Fruit fly (Drosophila melanogaster) whole organism, embryonic: ENCODE data around the gene nmo.

Experiments used
- Atf3 ChIP-seq: fragments of 200-800 bp; sonication (Bioruptor generic); optimal IDR thresholded peaks from 3 replicates; lab custom pipeline; 2016; ENCODE audit warnings: missing biosample characterization, missing genetic modification characterization
- BtbVII ChIP-seq: fragments of 200-800 bp; sonication (Bioruptor generic); optimal IDR thresholded peaks from 3 replicates; lab custom pipeline; 2017; ENCODE audit warnings: missing biosample characterization, mild to moderate bottlenecking, missing genetic modification characterization
- CG10565 ChIP-seq: fragments of 200-800 bp; sonication (Bioruptor generic); optimal IDR thresholded peaks from 3 replicates; lab custom pipeline; 2016; ENCODE audit warnings: missing biosample characterization, mild to moderate bottlenecking, missing genetic modification characterization
- CG17361 ChIP-seq: fragments of 200-800 bp; sonication (Bioruptor generic); IDR thresholded peaks from 3 replicates; pipeline ENCODE4 v1.3.6; 2022; ENCODE audit warnings: missing biosample characterization, missing genetic modification characterization
- CG17385 ChIP-seq: fragments of 200-800 bp; sonication (Bioruptor generic); optimal IDR thresholded peaks from 3 replicates; lab custom pipeline; 2018; ENCODE audit warnings: missing biosample characterization, mild to moderate bottlenecking, missing genetic modification characterization
- CG17829 ChIP-seq: fragments of 200-800 bp; optimal IDR thresholded peaks from 2 replicates; lab custom pipeline; 2019; ENCODE audit warnings: missing biosample characterization, mild to moderate bottlenecking, missing genetic modification characterization, moderate library complexity
- CG18764 ChIP-seq: fragments of 200-800 bp; sonication (Bioruptor generic); optimal IDR thresholded peaks from 3 replicates; lab custom pipeline; 2016; ENCODE audit warnings: missing biosample characterization, missing genetic modification characterization
- CG2129 ChIP-seq: fragments of 200-800 bp; sonication (Bioruptor generic); IDR thresholded peaks from 2 replicates; pipeline ENCODE4 v1.3.6; 2022; ENCODE audit warnings: missing biosample characterization, missing genetic modification characterization; ENCODE audit not compliant: partially characterized antibody
- CG2712 ChIP-seq: fragments of 200-800 bp; optimal IDR thresholded peaks from 3 replicates; lab custom pipeline; 2019; ENCODE audit warnings: missing biosample characterization, mild to moderate bottlenecking, missing genetic modification characterization, moderate library complexity
- CG3995 ChIP-seq: fragments of 200-800 bp; sonication (Bioruptor generic); optimal IDR thresholded peaks from 3 replicates; lab custom pipeline; 2016; ENCODE audit warnings: missing biosample characterization, missing genetic modification characterization
- CG4820 ChIP-seq: fragments of 200-800 bp; sonication (Bioruptor generic); optimal IDR thresholded peaks from 3 replicates; lab custom pipeline; 2016; ENCODE audit warnings: missing biosample characterization, missing genetic modification characterization
- CG5953 ChIP-seq: fragments of 200-800 bp; sonication (Bioruptor generic); IDR thresholded peaks from 2 replicates; pipeline ENCODE4 v1.3.6; 2022; ENCODE audit warnings: missing biosample characterization, missing genetic modification characterization
- CG6683 ChIP-seq: fragments of 200-800 bp; sonication (Bioruptor generic); optimal IDR thresholded peaks from 2 replicates; lab custom pipeline; 2017; ENCODE audit warnings: missing biosample characterization, mild to moderate bottlenecking, missing genetic modification characterization, missing genetic modification reagents
- CG6854 ChIP-seq: fragments of 200-800 bp; sonication (Bioruptor generic); optimal IDR thresholded peaks from 3 replicates; lab custom pipeline; 2017; ENCODE audit warnings: missing biosample characterization, mild to moderate bottlenecking, missing genetic modification characterization
- CG7745 ChIP-seq: fragments of 200-800 bp; sonication (Bioruptor generic); optimal IDR thresholded peaks from 2 replicates; lab custom pipeline; 2018; ENCODE audit warnings: missing biosample characterization, mild to moderate bottlenecking, missing genetic modification characterization, moderate library complexity
- CG7987 ChIP-seq: fragments of 200-800 bp; sonication (Bioruptor generic); optimal IDR thresholded peaks from 2 replicates; lab custom pipeline; 2018; ENCODE audit warnings: missing biosample characterization, mild to moderate bottlenecking, missing genetic modification characterization, moderate library complexity
- CG8944 ChIP-seq: fragments of 200-800 bp; sonication (Bioruptor generic); optimal IDR thresholded peaks from 3 replicates; lab custom pipeline; 2016; ENCODE audit warnings: missing biosample characterization, missing genetic modification characterization
- D19A ChIP-seq: fragments of 200-800 bp; optimal IDR thresholded peaks from 3 replicates; lab custom pipeline; 2019; ENCODE audit warnings: missing biosample characterization, mild to moderate bottlenecking, missing genetic modification characterization, moderate library complexity
- Hmr ChIP-seq: fragments of 200-800 bp; sonication (Bioruptor generic); optimal IDR thresholded peaks from 3 replicates; lab custom pipeline; 2017; ENCODE audit warnings: mild to moderate bottlenecking, missing biosample characterization, missing genetic modification reagents, missing genetic modification characterization
- Hmx ChIP-seq: fragments of 200-800 bp; sonication (Bioruptor generic); optimal IDR thresholded peaks from 2 replicates; lab custom pipeline; 2016; ENCODE audit warnings: missing biosample characterization, missing genetic modification characterization
- Mrtf ChIP-seq: fragments of 200-800 bp; sonication (Bioruptor generic); IDR thresholded peaks from 3 replicates; pipeline ENCODE4 v1.3.6; 2022; ENCODE audit warnings: missing biosample characterization, missing genetic modification characterization
- Neu2 ChIP-seq: fragments of 200-800 bp; sonication (Bioruptor generic); optimal IDR thresholded peaks from 3 replicates; lab custom pipeline; 2016; ENCODE audit warnings: missing biosample characterization, missing genetic modification characterization, borderline replicate concordance
- Nf-YB ChIP-seq: fragments of 200-800 bp; sonication (Bioruptor generic); optimal IDR thresholded peaks from 3 replicates; lab custom pipeline; 2019; ENCODE audit warnings: missing biosample characterization, mild to moderate bottlenecking, missing genetic modification characterization, moderate library complexity
- Pdp1 ChIP-seq, 2 experiments: fragments of 200-800 bp; sonication (Bioruptor generic); optimal IDR thresholded peaks; 3 replicates each; lab custom pipeline; 2016; ENCODE audit warnings: missing biosample characterization in 2 of 2, missing genetic modification characterization in 2 of 2, mild to moderate bottlenecking in 1 of 2, moderate library complexity in 1 of 2
- Ptx1 ChIP-seq: fragments of 200-800 bp; sonication (Bioruptor generic); IDR thresholded peaks from 2 replicates; pipeline ENCODE4 v1.3.6; 2022; ENCODE audit warnings: missing biosample characterization, missing genetic modification characterization
- Ravus ChIP-seq: fragments of 200-800 bp; sonication (Bioruptor generic); IDR thresholded peaks from 2 replicates; pipeline ENCODE4 v1.3.6; 2022; ENCODE audit warnings: missing biosample characterization, missing genetic modification characterization
- Sox102F ChIP-seq: fragments of 200-800 bp; sonication (Bioruptor generic); optimal IDR thresholded peaks from 2 replicates; lab custom pipeline; 2018; ENCODE audit warnings: missing biosample characterization, mild to moderate bottlenecking, missing genetic modification characterization, moderate library complexity
- Tbp ChIP-seq: fragments of >200 bp; optimal IDR thresholded peaks from 2 replicates; lab custom pipeline; 2018; ENCODE audit warnings: missing biosample characterization, missing genetic modification characterization
- Xbp1 ChIP-seq: fragments of 200-800 bp; sonication (Bioruptor generic); optimal IDR thresholded peaks from 3 replicates; lab custom pipeline; 2016; ENCODE audit warnings: missing biosample characterization, mild to moderate bottlenecking, missing genetic modification characterization
- amos ChIP-seq: fragments of 200-800 bp; sonication (Bioruptor generic); IDR thresholded peaks from 2 replicates; pipeline ENCODE4 v1.3.6; 2022; ENCODE audit warnings: missing biosample characterization, missing genetic modification characterization; ENCODE audit not compliant: partially characterized antibody
- chinmo ChIP-seq: fragments of 200-800 bp; sonication (Bioruptor generic); IDR thresholded peaks from 4 replicates; pipeline ENCODE4 v1.3.6; 2022; ENCODE audit warnings: missing biosample characterization, missing genetic modification characterization; ENCODE audit not compliant: partially characterized antibody
- corto ChIP-seq: fragments of 200-800 bp; sonication (Bioruptor generic); optimal IDR thresholded peaks from 2 replicates; lab custom pipeline; 2016; ENCODE audit warnings: missing biosample characterization, mild to moderate bottlenecking, missing genetic modification characterization, moderate library complexity
- croc ChIP-seq: fragments of 200-800 bp; sonication (Bioruptor generic); conservative IDR thresholded peaks from 3 replicates; pipeline ENCODE4 v1.3.6; 2022; ENCODE audit warnings: missing biosample characterization, missing genetic modification characterization
- en ChIP-seq: fragments of 200-800 bp; sonication (Bioruptor generic); optimal IDR thresholded peaks from 2 replicates; lab custom pipeline; 2016; ENCODE audit warnings: missing biosample characterization, missing genetic modification characterization
- exex ChIP-seq: fragments of 200-800 bp; sonication (Bioruptor generic); optimal IDR thresholded peaks from 4 replicates; lab custom pipeline; 2018; ENCODE audit warnings: missing biosample characterization, mild to moderate bottlenecking, missing genetic modification characterization, moderate library complexity
- gfzf ChIP-seq: fragments of 200-800 bp; sonication (Bioruptor generic); optimal IDR thresholded peaks from 2 replicates; lab custom pipeline; 2016; ENCODE audit warnings: missing biosample characterization, mild to moderate bottlenecking, missing genetic modification characterization, moderate library complexity
- gro ChIP-seq: fragments of 200-800 bp; sonication (Bioruptor generic); optimal IDR thresholded peaks from 2 replicates; lab custom pipeline; 2016; ENCODE audit warnings: missing biosample characterization, missing genetic modification characterization
- jumu ChIP-seq: fragments of 200-800 bp; sonication (Bioruptor generic); optimal IDR thresholded peaks from 3 replicates; lab custom pipeline; 2016; ENCODE audit warnings: missing biosample characterization, missing genetic modification characterization
- kah ChIP-seq: fragments of 200-800 bp; sonication (Bioruptor generic); optimal IDR thresholded peaks from 2 replicates; lab custom pipeline; 2018; ENCODE audit warnings: missing biosample characterization, mild to moderate bottlenecking, missing genetic modification characterization
- klu ChIP-seq: fragments of 200-800 bp; sonication (Bioruptor generic); IDR thresholded peaks from 2 replicates; pipeline ENCODE4 v1.3.6; 2022; ENCODE audit warnings: missing biosample characterization, missing genetic modification characterization
- pfk ChIP-seq: fragments of 200-800 bp; sonication (Bioruptor generic); optimal IDR thresholded peaks from 2 replicates; lab custom pipeline; 2018; ENCODE audit warnings: missing biosample characterization, mild to moderate bottlenecking, missing genetic modification characterization, moderate library complexity
- run ChIP-seq: fragments of 200-800 bp; sonication (Bioruptor generic); optimal IDR thresholded peaks from 3 replicates; lab custom pipeline; 2018; ENCODE audit warnings: missing biosample characterization, mild to moderate bottlenecking, missing genetic modification characterization
- salm ChIP-seq: fragments of 200-800 bp; sonication (Bioruptor generic); optimal IDR thresholded peaks from 2 replicates; lab custom pipeline; 2018; ENCODE audit warnings: missing biosample characterization, mild to moderate bottlenecking, missing genetic modification characterization
- schlank ChIP-seq: fragments of 200-800 bp; sonication (Bioruptor generic); optimal IDR thresholded peaks from 2 replicates; lab custom pipeline; 2018; ENCODE audit warnings: missing biosample characterization, mild to moderate bottlenecking, missing genetic modification characterization
- sim ChIP-seq: fragments of 200-800 bp; sonication (Bioruptor generic); IDR thresholded peaks from 2 replicates; pipeline ENCODE4 v1.3.6; 2022; ENCODE audit warnings: missing biosample characterization, missing genetic modification characterization
- sima ChIP-seq: fragments of 200-800 bp; sonication (Bioruptor generic); optimal IDR thresholded peaks from 2 replicates; lab custom pipeline; 2016; ENCODE audit warnings: missing biosample characterization, missing genetic modification characterization
- tgo ChIP-seq: fragments of 200-800 bp; sonication (Bioruptor generic); IDR thresholded peaks from 3 replicates; pipeline ENCODE4 v1.3.6; 2022; ENCODE audit warnings: missing biosample characterization, missing genetic modification characterization
- tll ChIP-seq, 2 experiments: fragments of 200-800 bp in 1 of 2; fragments of >200 bp in 1 of 2; sonication (Bioruptor generic) in 1 of 2; optimal IDR thresholded peaks; 2 replicates each; lab custom pipeline; 2017 to 2019; ENCODE audit warnings: missing biosample characterization in 2 of 2, missing genetic modification characterization in 2 of 2, mild to moderate bottlenecking in 1 of 2, moderate library complexity in 1 of 2
- unc-4 ChIP-seq: fragments of 200-800 bp; sonication (Bioruptor generic); IDR thresholded peaks from 2 replicates; pipeline ENCODE4 v1.3.6; 2022; ENCODE audit warnings: missing biosample characterization, missing genetic modification characterization; ENCODE audit not compliant: partially characterized antibody
- unpg ChIP-seq: fragments of 200-800 bp; sonication (Bioruptor generic); optimal IDR thresholded peaks from 3 replicates; lab custom pipeline; 2018; ENCODE audit warnings: missing biosample characterization, mild to moderate bottlenecking, missing genetic modification characterization, moderate library complexity

nmo gene

DNA sequence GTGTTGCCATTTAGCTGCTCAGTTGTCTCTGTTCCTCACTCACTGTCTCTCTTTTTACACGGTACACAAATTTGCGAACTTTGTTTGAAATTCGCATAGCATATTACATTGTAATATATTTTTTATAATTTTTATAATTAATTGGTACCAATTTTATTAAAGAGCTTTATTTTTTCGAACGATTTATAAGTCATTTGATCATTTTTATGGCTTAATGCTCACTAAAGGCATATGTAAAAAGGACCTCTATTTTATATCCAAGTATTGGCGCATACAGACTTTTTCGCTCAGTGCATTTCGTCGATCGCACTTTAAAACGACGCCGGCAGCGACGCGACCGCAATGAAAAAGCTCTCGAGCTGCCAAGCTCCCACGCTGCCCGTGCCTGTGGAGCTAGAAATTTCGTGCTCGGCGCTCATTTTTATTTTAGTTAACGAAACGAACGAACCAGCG is 117.3 kb downstream of the nmo start (continued):
- TF ChIP-seq Neu2 (GFP tag; lab: Kevin White, UChicago): no peak
- peak; percentile 95 for TF ChIP-seq tgo (GFP tag; lab: Robert Waterston, UW)
- peak; percentile 67 for TF ChIP-seq jumu (GFP tag; lab: Kevin White, UChicago)
- peak; percentile 93 for TF ChIP-seq CG17385 (GFP tag; lab: Kevin White, UChicago)
- peak; percentile 91 for TF ChIP-seq CG2712 (tag; lab: Kevin White, UChicago)
- TF ChIP-seq pfk (GFP tag; lab: Kevin White, UChicago): no peak
- TF ChIP-seq Hmx (GFP tag; lab: Kevin White, UChicago): peak; percentile 12
- peak; percentile 99 for TF ChIP-seq Hmr (GFP tag; lab: Kevin White, UChicago)
- peak; percentile 69 for TF ChIP-seq CG5953 (GFP tag; lab: Robert Waterston, UW)
- TF ChIP-seq sima: no peak
- TF ChIP-seq chinmo (GFP tag; lab: Robert Waterston, UW): no peak
- TF ChIP-seq CG8944 (GFP tag; lab: Kevin White, UChicago): peak; percentile 71
- TF ChIP-seq Ptx1 (GFP tag; lab: Robert Waterston, UW): peak; percentile 96
- TF ChIP-seq CG4820: peak; percentile 82
- TF ChIP-seq kah: peak; percentile 81
- TF ChIP-seq Pdp1 (GFP tag; optimal IDR thresholded peaks at IDR 0.05; lab: Kevin White, UChicago): peak; percentile 78 to 88
- peak; percentile 55 for TF ChIP-seq en
- TF ChIP-seq BtbVII (GFP tag; lab: Kevin White, UChicago): peak; percentile 98
- TF ChIP-seq Xbp1 (GFP tag; lab: Kevin White, UChicago): peak; percentile 96
- TF ChIP-seq Atf3: no peak
- peak; percentile 84 for TF ChIP-seq Nf-YB (GFP tag; lab: Kevin White, UChicago)
- peak; percentile 96 for TF ChIP-seq CG17361 (GFP tag; lab: Robert Waterston, UW)
- TF ChIP-seq schlank (tag; lab: Kevin White, UChicago): peak; percentile 90
- peak; percentile 39; the same call in 1 of the 2 replicates for TF ChIP-seq sim (GFP tag; lab: Robert Waterston, UW)
- TF ChIP-seq gro (GFP tag; lab: Kevin White, UChicago): peak; percentile 94
- peak; percentile 87 for TF ChIP-seq D19A (tag; lab: Kevin White, UChicago)
- TF ChIP-seq Tbp (GFP tag; lab: Kevin White, UChicago): no peak
- TF ChIP-seq CG18764: peak; percentile 76
- peak; percentile 10 for TF ChIP-seq CG10565 (GFP tag; lab: Kevin White, UChicago)
- peak; percentile 92 for TF ChIP-seq run
- TF ChIP-seq CG7987 (GFP tag; lab: Kevin White, UChicago): peak; percentile 81
- no peak for TF ChIP-seq unc-4 (GFP tag; lab: Robert Waterston, UW)
- TF ChIP-seq corto: peak; percentile 79
- TF ChIP-seq CG7745 (tag; lab: Kevin White, UChicago): no peak
- TF ChIP-seq Ravus (GFP tag; lab: Robert Waterston, UW): peak; percentile 87
- peak; percentile 96 for TF ChIP-seq klu (GFP tag; lab: Robert Waterston, UW)
- TF ChIP-seq CG6854: peak; percentile 91
- peak; percentile 76 for TF ChIP-seq CG3995
- peak; percentile 87 for TF ChIP-seq CG17829
- TF ChIP-seq salm (tag; lab: Kevin White, UChicago): peak; percentile 89
- peak; percentile 72 for TF ChIP-seq exex (tag; lab: Kevin White, UChicago)
- TF ChIP-seq Sox102F (GFP tag; lab: Kevin White, UChicago): peak; percentile 95
- TF ChIP-seq Mrtf (GFP tag; lab: Robert Waterston, UW): peak; percentile 93
- peak; percentile 94 for TF ChIP-seq CG6683
- no peak for TF ChIP-seq tll (GFP tag; optimal IDR thresholded peaks at IDR 0.05; lab: Kevin White, UChicago)
- TF ChIP-seq CG2129 (GFP tag; lab: Robert Waterston, UW): no peak
- no peak for TF ChIP-seq amos
- no peak for TF ChIP-seq gfzf (GFP tag; lab: Kevin White, UChicago)
- TF ChIP-seq unpg (GFP tag; lab: Kevin White, UChicago): peak; percentile 94
- TF ChIP-seq croc (GFP tag; lab: Robert Waterston, UW): peak; percentile 54; the same call in 2 of the 3 replicates
